Worm (Caenorhabditis elegans): ENCODE measurements around the gene ral-1.

ce11 chrIII:3329467-3329866, 18.4 kb downstream of the ral-1 start:
- TF ChIP-seq tab-1 (GFP tag; IDR thresholded peaks at IDR 0.05) (no peak), ztf-23 (GFP tag; IDR thresholded peaks at IDR 0.05) (no peak), med-1 (GFP tag; optimal IDR thresholded peaks at IDR 0.05; ENCODE audit: insufficient read depth) (no peak), T22C8.4 (GFP tag; IDR thresholded peaks at IDR 0.05) (no peak)

Data from whole organism, midembryonic.